Fruit fly (Drosophila melanogaster) Kc167 (cell line): ENCODE data around the gene GckIII.

Source experiments
- insv ChIP-seq: fragments of >200 bp; optimal IDR thresholded peaks from 3 replicates; lab custom pipeline; 2018; ENCODE audit warnings: missing external identifiers
- ttk ChIP-seq: sonication (Bioruptor generic); optimal IDR thresholded peaks from 2 replicates; lab custom pipeline; 2017; ENCODE audit warnings: missing external identifiers

dm6 chr3R:17135747-17136146 is 50.4 kb downstream of the GckIII start, which contains the start of gene CG5246:
- TF ChIP-seq insv (lab: Kevin White, UChicago) (no peak), ttk (lab: Kevin White, UChicago) (no peak)
